Fruit fly (Drosophila melanogaster) whole organism, prepupa: Measurements from ENCODE around the gene Gasp.

Experiments used
- CG9139 ChIP-seq: fragments of 200-800 bp; sonication (Bioruptor generic); optimal IDR thresholded peaks from 3 replicates; lab custom pipeline; 2017; ENCODE audit warnings: missing biosample characterization, mild to moderate bottlenecking, missing genetic modification characterization
- Hr4 ChIP-seq: fragments of 200-800 bp; sonication (Bioruptor generic); optimal IDR thresholded peaks from 3 replicates; lab custom pipeline; 2016; ENCODE audit warnings: missing biosample characterization, missing genetic modification characterization
- salr ChIP-seq, 2 experiments: fragments of 200-800 bp; sonication (Bioruptor generic); optimal IDR thresholded peaks; 3 replicates each; lab custom pipeline; 2016 to 2018; ENCODE audit warnings: missing biosample characterization in 2 of 2, missing genetic modification characterization in 2 of 2, mild to moderate bottlenecking in 1 of 2

dm6 chr3R:6097042-6097441, 3.6 kb downstream of the Gasp start:
- no peak for TF ChIP-seq salr (GFP tag; optimal IDR thresholded peaks at IDR 0.05; lab: Kevin White, UChicago)
- TF ChIP-seq CG9139 (GFP tag; lab: Kevin White, UChicago): no peak
- TF ChIP-seq Hr4 (GFP tag; lab: Kevin White, UChicago): no peak
